Fruit fly (Drosophila melanogaster): Measurements from ENCODE around the gene CG16790.

Gene CG16790

DNA sequence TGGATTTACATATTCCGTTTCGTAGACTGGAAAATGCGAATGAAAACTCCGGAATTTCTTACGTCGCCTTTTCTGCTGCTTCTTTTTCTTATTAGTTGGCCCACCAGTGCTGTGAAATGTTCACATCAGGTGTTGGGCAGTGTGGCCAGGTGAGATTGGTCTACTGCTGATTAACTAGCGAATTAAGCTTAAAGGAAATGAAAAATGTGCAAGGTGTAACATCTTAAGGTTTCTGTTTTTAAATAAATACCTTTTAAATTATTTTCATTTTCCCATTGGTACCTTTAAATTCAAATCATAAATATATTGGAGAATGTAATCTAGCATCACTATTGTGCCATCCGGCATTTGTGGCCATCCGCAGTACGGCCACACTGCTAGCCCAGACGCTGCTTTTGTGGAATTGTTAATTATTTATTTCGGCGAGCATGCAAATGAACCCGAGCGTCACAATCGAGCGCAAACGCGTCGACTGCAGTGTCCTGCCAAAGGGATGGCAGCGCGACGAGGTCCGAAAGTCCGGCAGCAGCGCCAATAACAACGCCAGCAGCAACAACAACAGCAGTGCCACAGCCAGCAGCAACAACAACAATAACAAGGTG is 10.5 kb downstream of the CG16790 start, which contains the start of the genes AP-1mu and MBD-like (continued):
- TF ChIP-seq Blimp-1 (GFP tag; optimal IDR thresholded peaks at IDR 0.05) (peak; percentile 31), Eip78C (GFP tag) (no peak), OdsH (GFP tag; optimal IDR thresholded peaks at IDR 0.05) (no peak), CG9139 (GFP tag; optimal IDR thresholded peaks at IDR 0.05) (no peak), lz (GFP tag; optimal IDR thresholded peaks at IDR 0.05) (peak; percentile 78), Hr39 (GFP tag; optimal IDR thresholded peaks at IDR 0.05) (peak; percentile 75), Lpt (GFP tag; optimal IDR thresholded peaks at IDR 0.05) (no peak), eg (GFP tag; IDR thresholded peaks at IDR 0.05) (peak; percentile 61; the same call in 2 of the 3 replicates), Eip93F (GFP tag; optimal IDR thresholded peaks at IDR 0.05) (no peak), Hr4 (GFP tag; optimal IDR thresholded peaks at IDR 0.05) (no peak), Sox15 (GFP tag; optimal IDR thresholded peaks at IDR 0.05) (peak; percentile 34), dac (GFP tag; optimal IDR thresholded peaks at IDR 0.05) (no peak), CG1621 (tag; optimal IDR thresholded peaks at IDR 0.05) (peak; percentile 58), cyc (GFP tag; optimal IDR thresholded peaks at IDR 0.05) (peak; percentile 75), CG31627 (GFP tag; optimal IDR thresholded peaks at IDR 0.05) (peak; percentile 82), CG34406 (GFP tag; optimal IDR thresholded peaks at IDR 0.05) (peak; percentile 41), Sox102F (GFP tag; optimal IDR thresholded peaks at IDR 0.05) (no peak), net (GFP tag; optimal IDR thresholded peaks at IDR 0.05) (no peak), CG8119 (GFP tag; IDR thresholded peaks at IDR 0.05) (0 out of 3 replicates have a peak, but pooled peaks have one; percentile 36), salr (GFP tag; optimal IDR thresholded peaks at IDR 0.05) (no peak), CG11902 (GFP tag; optimal IDR thresholded peaks at IDR 0.05) (peak; percentile 42), fd59A (GFP tag; optimal IDR thresholded peaks at IDR 0.05) (no peak), fd85E (GFP tag; optimal IDR thresholded peaks at IDR 0.05) (no peak), CG10631 (GFP tag; optimal IDR thresholded peaks at IDR 0.05) (peak; percentile 72), CG32006 (GFP tag; optimal IDR thresholded peaks at IDR 0.05) (no peak), spab (GFP tag; optimal IDR thresholded peaks at IDR 0.05) (no peak), achi (GFP tag; optimal IDR thresholded peaks at IDR 0.05) (peak; percentile 58), CG3919 (GFP tag; optimal IDR thresholded peaks at IDR 0.05) (peak; percentile 67), Hr38 (GFP tag; optimal IDR thresholded peaks at IDR 0.05) (no peak), Met (GFP tag; optimal IDR thresholded peaks at IDR 0.05) (no peak), CG15336 (GFP tag; IDR thresholded peaks at IDR 0.05) (0 out of 2 replicates have a peak, but pooled peaks have one; percentile 13), CG11762 (GFP tag; optimal IDR thresholded peaks at IDR 0.05; ENCODE audit: insufficient read depth) (no peak), Ets21C (GFP tag; optimal IDR thresholded peaks at IDR 0.05) (no peak), CG8632 (GFP tag; optimal IDR thresholded peaks at IDR 0.05) (no peak), pdm3 (GFP tag; optimal IDR thresholded peaks at IDR 0.05) (no peak), CG6854 (GFP tag; optimal IDR thresholded peaks at IDR 0.05) (no peak)

- no peak for TF ChIP-seq Smox (GFP tag; optimal IDR thresholded peaks at IDR 0.05)
- no peak for TF ChIP-seq CG34406 (GFP tag; optimal IDR thresholded peaks at IDR 0.05)
- TF ChIP-seq achi (GFP tag; optimal IDR thresholded peaks at IDR 0.05) = peak; percentile 40
- TF ChIP-seq CG11902 (GFP tag; optimal IDR thresholded peaks at IDR 0.05) = no peak
- TF ChIP-seq CG8119 (GFP tag; IDR thresholded peaks at IDR 0.05) = no peak
- peak; percentile 84 for TF ChIP-seq Eip78C (GFP tag)
- no peak for TF ChIP-seq fd59A (GFP tag; optimal IDR thresholded peaks at IDR 0.05)
- TF ChIP-seq Gug (GFP tag; IDR thresholded peaks at IDR 0.05) = no peak; the same call in 1 of the 2 replicates
- TF ChIP-seq net (GFP tag; optimal IDR thresholded peaks at IDR 0.05) = no peak
- peak; percentile 44 for TF ChIP-seq Hr39 (GFP tag; optimal IDR thresholded peaks at IDR 0.05)
- TF ChIP-seq CG11294 (GFP tag; IDR thresholded peaks at IDR 0.05) = no peak
- no peak for TF ChIP-seq CG32006 (GFP tag; optimal IDR thresholded peaks at IDR 0.05)
- peak; percentile 54 for TF ChIP-seq CG10631 (GFP tag; optimal IDR thresholded peaks at IDR 0.05)
- peak; percentile 38 for TF ChIP-seq topi (GFP tag; optimal IDR thresholded peaks at IDR 0.05)
- no peak for TF ChIP-seq CG9139 (GFP tag; optimal IDR thresholded peaks at IDR 0.05)
- no peak for TF ChIP-seq salr (GFP tag; optimal IDR thresholded peaks at IDR 0.05)
- peak; percentile 22; the same call in 1 of the 3 replicates for TF ChIP-seq eg (GFP tag; IDR thresholded peaks at IDR 0.05)
- peak; percentile 46 for TF ChIP-seq lz (GFP tag; optimal IDR thresholded peaks at IDR 0.05)
- no peak for TF ChIP-seq Sox102F (GFP tag; optimal IDR thresholded peaks at IDR 0.05)
- TF ChIP-seq Lpt (GFP tag; optimal IDR thresholded peaks at IDR 0.05) = no peak
- TF ChIP-seq Blimp-1 (GFP tag; optimal IDR thresholded peaks at IDR 0.05) = no peak
- TF ChIP-seq Sox14 (GFP tag; optimal IDR thresholded peaks at IDR 0.05) = peak; percentile 25
- no peak for TF ChIP-seq Sox15 (GFP tag; optimal IDR thresholded peaks at IDR 0.05)
- no peak for TF ChIP-seq CG1621 (tag; optimal IDR thresholded peaks at IDR 0.05)
- TF ChIP-seq spab (GFP tag; optimal IDR thresholded peaks at IDR 0.05) = no peak
- TF ChIP-seq CG11762 (GFP tag; optimal IDR thresholded peaks at IDR 0.05; ENCODE audit: insufficient read depth) = no peak
- TF ChIP-seq acj6 (GFP tag; optimal IDR thresholded peaks at IDR 0.05) = peak; percentile 39
- TF ChIP-seq CG15336 (GFP tag; IDR thresholded peaks at IDR 0.05) = peak; percentile 15; the same call in 1 of the 2 replicates
- no peak for TF ChIP-seq CG6163 (GFP tag; IDR thresholded peaks at IDR 0.05)
- TF ChIP-seq Eip75B (GFP tag; optimal IDR thresholded peaks at IDR 0.05) = no peak
- no peak for TF ChIP-seq CG6854 (GFP tag; optimal IDR thresholded peaks at IDR 0.05)
- TF ChIP-seq CG8632 (GFP tag; optimal IDR thresholded peaks at IDR 0.05) = no peak
- peak; percentile 67 for TF ChIP-seq esn (GFP tag; optimal IDR thresholded peaks at IDR 0.05)
These were observed 14.6 kb downstream of the CG16790 start, which contains the start of the genes CG9386 and BckdhA for dm6 chr3R:9555334-9555974. Gene CG9386 (minus strand): TSS chr3R:9555408. Gene BckdhA (plus strand): TSS chr3R:9555785.

Measured in whole organism, prepupa.